Worm (Caenorhabditis elegans) whole organism, L1 larva: ENCODE measurements around the gene bigr-1.

Source experiments
- C04F5.9 ChIP-seq: sonication (generic microtip); optimal IDR thresholded peaks from 2 replicates; lab custom pipeline; 2016; ENCODE audit warnings: missing genetic modification characterization, missing compliant biosample characterization
- C16A3.4 ChIP-seq: fragments of 150-350 bp; optimal IDR thresholded peaks from 2 replicates; lab custom pipeline; 2014; ENCODE audit warnings: missing biosample characterization, missing genetic modification characterization
- F16B12.6 ChIP-seq: fragments of 150-350 bp; optimal IDR thresholded peaks from 2 replicates; lab custom pipeline; 2014; ENCODE audit warnings: missing biosample characterization, missing genetic modification characterization
- Y116A8C.19 ChIP-seq: sonication (generic microtip); optimal IDR thresholded peaks from 2 replicates; lab custom pipeline; 2016; ENCODE audit warnings: missing compliant biosample characterization, missing genetic modification characterization, borderline replicate concordance
- ama-1 ChIP-seq: fragments of 150-350 bp; optimal IDR thresholded peaks from 2 replicates; lab custom pipeline; 2014
- blmp-1 ChIP-seq: fragments of 150-350 bp; optimal IDR thresholded peaks from 2 replicates; lab custom pipeline; 2014; ENCODE audit warnings: missing biosample characterization, missing genetic modification characterization
- ceh-82 ChIP-seq, 3 experiments: fragments of 150-350 bp in 1 of 3; sonication (generic microtip) in 2 of 3; optimal IDR thresholded peaks; 2 replicates each; lab custom pipeline; 2014 to 2017; ENCODE audit warnings: missing biosample characterization in 3 of 3, missing genetic modification characterization in 3 of 3
- ces-1 ChIP-seq: fragments of 150-350 bp; optimal IDR thresholded peaks from 2 replicates; lab custom pipeline; 2014; ENCODE audit warnings: missing biosample characterization, missing genetic modification reagents, missing genetic modification characterization
- dpl-1 ChIP-seq, 3 experiments: fragments of 150-350 bp in 2 of 3; sonication (generic microtip) in 1 of 3; optimal IDR thresholded peaks; 2 replicates each; lab custom pipeline; 2014 to 2017; ENCODE audit warnings: missing biosample characterization in 3 of 3, missing genetic modification characterization in 3 of 3, missing genetic modification reagents in 3 of 3
- dsc-1 ChIP-seq: sonication (generic microtip); optimal IDR thresholded peaks from 2 replicates; lab custom pipeline; 2016; ENCODE audit warnings: mild to moderate bottlenecking, missing genetic modification characterization, missing compliant biosample characterization
- efl-1 ChIP-seq, 4 experiments: fragments of 150-350 bp; optimal IDR thresholded peaks in 3 of 4; peaks in 1 of 4; 1 replicate in 1 of 4; 2 replicates in 3 of 4; lab custom pipeline; 2014; ENCODE audit warnings: missing biosample characterization in 2 of 4, missing genetic modification characterization in 2 of 4, missing genetic modification reagents in 2 of 4
- efl-3 ChIP-seq: fragments of 200-800 bp; sonication (Bioruptor generic); optimal IDR thresholded peaks from 2 replicates; lab custom pipeline; 2018; ENCODE audit warnings: mild to moderate bottlenecking, missing genetic modification characterization, missing compliant biosample characterization
- elt-2 ChIP-seq: sonication (generic microtip); optimal IDR thresholded peaks from 2 replicates; lab custom pipeline; 2016; ENCODE audit warnings: missing genetic modification characterization, mild to moderate bottlenecking, inconsistent platforms, missing compliant biosample characterization, missing genetic modification reagents
- elt-3 ChIP-seq, 6 experiments: fragments of 150-350 bp in 1 of 6; sonication (generic microtip); optimal IDR thresholded peaks; 2 replicates each; lab custom pipeline; 2017 to 2018; ENCODE audit warnings: missing biosample characterization in 6 of 6, missing genetic modification characterization in 6 of 6, inconsistent platforms in 1 of 6
- ets-5 ChIP-seq: fragments of 200-800 bp; sonication (Bioruptor generic); IDR thresholded peaks from 2 replicates; pipeline ENCODE4 v1.3.6; 2022; ENCODE audit warnings: missing genetic modification characterization, missing compliant biosample characterization
- fkh-4 ChIP-seq: sonication (generic microtip); optimal IDR thresholded peaks from 2 replicates; lab custom pipeline; 2016; ENCODE audit warnings: missing compliant biosample characterization, missing genetic modification characterization, borderline replicate concordance
- fkh-8 ChIP-seq: sonication (generic microtip); optimal IDR thresholded peaks from 2 replicates; lab custom pipeline; 2016; ENCODE audit warnings: mild to moderate bottlenecking, missing genetic modification characterization, missing compliant biosample characterization
- grh-1 ChIP-seq: fragments of 200-800 bp; sonication (Bioruptor generic); IDR thresholded peaks from 2 replicates; pipeline ENCODE4 v1.3.6; 2022; ENCODE audit warnings: missing genetic modification reagents, missing genetic modification characterization, missing compliant biosample characterization
- irx-1 ChIP-seq: sonication (generic microtip); optimal IDR thresholded peaks from 2 replicates; lab custom pipeline; 2016; ENCODE audit warnings: missing genetic modification characterization, missing compliant biosample characterization
- isw-1 ChIP-seq: fragments of 200-800 bp; sonication (Bioruptor generic); IDR thresholded peaks from 2 replicates; pipeline ENCODE4 v1.3.6; 2022; ENCODE audit warnings: missing genetic modification characterization, missing compliant biosample characterization
- jun-1 ChIP-seq: fragments of 150-350 bp; optimal IDR thresholded peaks from 2 replicates; lab custom pipeline; 2014; ENCODE audit warnings: missing biosample characterization, missing genetic modification reagents, missing genetic modification characterization
- lin-14 ChIP-seq: fragments of 200-800 bp; sonication (Bioruptor generic); optimal IDR thresholded peaks from 2 replicates; lab custom pipeline; 2018; ENCODE audit warnings: mild to moderate bottlenecking, missing genetic modification characterization, moderate library complexity, missing compliant biosample characterization
- lin-35 ChIP-seq, 2 experiments: fragments of 150-350 bp; optimal IDR thresholded peaks; 2 replicates each; lab custom pipeline; 2014; ENCODE audit warnings: missing biosample characterization in 2 of 2, missing genetic modification characterization in 2 of 2, missing genetic modification reagents in 2 of 2
- lin-39 ChIP-seq: fragments of 150-350 bp; optimal IDR thresholded peaks from 2 replicates; lab custom pipeline; 2014; ENCODE audit warnings: missing biosample characterization, missing genetic modification reagents, missing genetic modification characterization
- lir-3 ChIP-seq: sonication (generic microtip); optimal IDR thresholded peaks from 2 replicates; lab custom pipeline; 2016; ENCODE audit warnings: mild to moderate bottlenecking, missing genetic modification characterization, moderate library complexity, missing compliant biosample characterization; ENCODE audit not compliant: poor library complexity
- lsy-2 ChIP-seq, 2 experiments: fragments of 150-350 bp; optimal IDR thresholded peaks; 2 replicates each; lab custom pipeline; 2014; ENCODE audit warnings: missing biosample characterization in 2 of 2, missing genetic modification characterization in 2 of 2
- mab-9 ChIP-seq: fragments of 200-800 bp; sonication (Bioruptor generic); IDR thresholded peaks from 2 replicates; pipeline ENCODE4 v1.3.6; 2022; ENCODE audit warnings: missing genetic modification reagents, missing genetic modification characterization, missing compliant biosample characterization
- mdl-1 ChIP-seq, 2 experiments: fragments of 150-350 bp; optimal IDR thresholded peaks; 2 replicates each; lab custom pipeline; 2014 to 2017; ENCODE audit warnings: missing biosample characterization in 2 of 2, missing genetic modification characterization in 2 of 2, inconsistent platforms in 1 of 2
- mep-1 ChIP-seq: fragments of 150-350 bp; optimal IDR thresholded peaks from 2 replicates; lab custom pipeline; 2014; ENCODE audit warnings: missing biosample characterization, missing genetic modification characterization
- nhr-11 ChIP-seq: fragments of 150-350 bp; optimal IDR thresholded peaks from 2 replicates; lab custom pipeline; 2014; ENCODE audit warnings: missing biosample characterization, missing genetic modification characterization
- nhr-19 ChIP-seq: fragments of 200-800 bp; sonication (Bioruptor generic); conservative IDR thresholded peaks from 2 replicates; pipeline ENCODE4 v1.3.6; 2022; ENCODE audit warnings: missing genetic modification characterization, missing compliant biosample characterization
- nhr-20 ChIP-seq: sonication (generic microtip); optimal IDR thresholded peaks from 2 replicates; lab custom pipeline; 2016; ENCODE audit warnings: mild to moderate bottlenecking, missing genetic modification characterization, missing compliant biosample characterization
- nhr-28 ChIP-seq: fragments of 150-350 bp; optimal IDR thresholded peaks from 2 replicates; lab custom pipeline; 2014; ENCODE audit warnings: missing biosample characterization, missing genetic modification characterization
- nhr-47 ChIP-seq: sonication (generic microtip); optimal IDR thresholded peaks from 2 replicates; lab custom pipeline; 2016; ENCODE audit warnings: mild to moderate bottlenecking, missing genetic modification characterization, moderate library complexity, missing compliant biosample characterization
- nhr-71 ChIP-seq: sonication (generic microtip); optimal IDR thresholded peaks from 2 replicates; lab custom pipeline; 2016; ENCODE audit warnings: mild to moderate bottlenecking, missing genetic modification characterization, moderate library complexity, missing compliant biosample characterization
- nhr-85 ChIP-seq: sonication (generic microtip); peaks from one replicate; lab custom pipeline; 2016; ENCODE audit warnings: missing genetic modification characterization, inconsistent platforms, missing compliant biosample characterization
- pag-3 ChIP-seq: sonication (generic microtip); optimal IDR thresholded peaks from 2 replicates; lab custom pipeline; 2017; ENCODE audit warnings: missing genetic modification characterization, mild to moderate bottlenecking, missing compliant biosample characterization, antibody characterized with exemption, borderline replicate concordance; ENCODE audit not compliant: insufficient read depth
- rnt-1 ChIP-seq: sonication (generic microtip); optimal IDR thresholded peaks from 2 replicates; lab custom pipeline; 2016; ENCODE audit warnings: mild to moderate bottlenecking, missing genetic modification characterization, moderate library complexity, missing compliant biosample characterization
- skn-1 ChIP-seq: fragments of 150-350 bp; optimal IDR thresholded peaks from 2 replicates; lab custom pipeline; 2014; ENCODE audit warnings: missing biosample characterization, missing genetic modification characterization
- snu-23 ChIP-seq: sonication (generic microtip); optimal IDR thresholded peaks from 2 replicates; lab custom pipeline; 2016; ENCODE audit warnings: missing genetic modification characterization, missing compliant biosample characterization
- sptf-1 ChIP-seq: fragments of 150-350 bp; optimal IDR thresholded peaks from 2 replicates; lab custom pipeline; 2014; ENCODE audit warnings: missing biosample characterization, missing genetic modification characterization
- sup-37 ChIP-seq: fragments of 200-800 bp; sonication (Bioruptor generic); optimal IDR thresholded peaks from 2 replicates; lab custom pipeline; 2018; ENCODE audit warnings: mild to moderate bottlenecking, missing genetic modification characterization, missing compliant biosample characterization
- swsn-7 ChIP-seq: sonication (generic microtip); optimal IDR thresholded peaks from 2 replicates; lab custom pipeline; 2016; ENCODE audit warnings: missing genetic modification characterization, missing compliant biosample characterization
- tbx-2 ChIP-seq: sonication (generic microtip); optimal IDR thresholded peaks from 2 replicates; lab custom pipeline; 2016; ENCODE audit warnings: missing genetic modification characterization, missing compliant biosample characterization
- unc-86 ChIP-seq: sonication (generic microtip); optimal IDR thresholded peaks from 2 replicates; lab custom pipeline; 2016; ENCODE audit warnings: missing genetic modification characterization, missing compliant biosample characterization
- vab-15 ChIP-seq: sonication (generic microtip); optimal IDR thresholded peaks from 2 replicates; lab custom pipeline; 2017; ENCODE audit warnings: missing genotype, mild to moderate bottlenecking, missing genetic modification characterization, missing compliant biosample characterization
- xbp-1 ChIP-seq: sonication (generic microtip); optimal IDR thresholded peaks from 2 replicates; lab custom pipeline; 2016; ENCODE audit warnings: missing genetic modification characterization, missing compliant biosample characterization
- ztf-4 ChIP-seq: fragments of 150-350 bp; optimal IDR thresholded peaks from 2 replicates; lab custom pipeline; 2014; ENCODE audit warnings: missing biosample characterization, missing genetic modification characterization

bigr-1 gene

ce11 chrII:11181250-11181704, at the start of gene bigr-1:
bigr-1 (plus strand) TSS chrII:11181654.
- TF ChIP-seq mdl-1 (tag; optimal IDR thresholded peaks at IDR 0.05; lab: Kevin White, UChicago) (no peak), fkh-8 (peak; percentile 44), nhr-20 (tag; lab: Kevin White, UChicago) (peak; percentile 51), mab-9 (GFP tag; lab: Robert Waterston, UW) (no peak), pag-3 (no peak), Y116A8C.19 (tag; lab: Kevin White, UChicago) (no peak), C04F5.9 (tag; lab: Kevin White, UChicago) (no peak), ceh-82 (tag; optimal IDR thresholded peaks at IDR 0.05; lab: Kevin White, UChicago) (peak in 1 of 3 experiments; percentile 3), nhr-28 (no peak), nhr-19 (GFP tag; lab: Robert Waterston, UW) (0 out of 2 replicates have a peak, but pooled peaks have one; percentile 4), efl-3 (GFP tag; lab: Kevin White, UChicago) (no peak), nhr-71 (tag; lab: Kevin White, UChicago) (peak; percentile 37), elt-2 (tag; lab: Kevin White, UChicago) (peak; percentile 9), fkh-4 (tag; lab: Kevin White, UChicago) (no peak), lin-35 (GFP tag; optimal IDR thresholded peaks at IDR 0.05; lab: Kevin White, UChicago) (peak in 1 of 2 experiments; percentile 27), nhr-85 (tag; lab: Kevin White, UChicago) (peak; percentile 63), lin-14 (GFP tag; lab: Kevin White, UChicago) (peak; percentile 45), snu-23 (GFP tag; lab: Kevin White, UChicago) (peak; percentile 25), jun-1 (tag; lab: Kevin White, UChicago) (no peak), tbx-2 (tag; lab: Kevin White, UChicago) (peak; percentile 2)

- TF ChIP-seq ama-1 (lab: Kevin White, UChicago) (no peak), unc-86 (tag; lab: Kevin White, UChicago) (peak; percentile 3), ets-5 (GFP tag; lab: Robert Waterston, UW) (no peak), lin-35 (GFP tag; optimal IDR thresholded peaks at IDR 0.05; lab: Kevin White, UChicago) (peak; percentile 89 to 95), dpl-1 (GFP tag; optimal IDR thresholded peaks at IDR 0.05; lab: Kevin White, UChicago) (peak; percentile 80 to 91 (median 88)), skn-1 (tag; lab: Kevin White, UChicago) (peak; percentile 57), swsn-7 (peak; percentile 20), ztf-4 (tag; lab: Kevin White, UChicago) (no peak), lsy-2 (tag; optimal IDR thresholded peaks at IDR 0.05; lab: Kevin White, UChicago) (peak; percentile 66 to 78), mep-1 (tag; lab: Kevin White, UChicago) (peak; percentile 56), F16B12.6 (tag; lab: Kevin White, UChicago) (no peak), lin-39 (tag; lab: Kevin White, UChicago) (peak; percentile 8), ces-1 (GFP tag; lab: Kevin White, UChicago) (no peak), grh-1 (GFP tag; lab: Robert Waterston, UW) (no peak), elt-3 (tag; optimal IDR thresholded peaks at IDR 0.05; lab: Kevin White, UChicago) (no peak), lir-3 (tag; lab: Kevin White, UChicago) (peak; percentile 2), irx-1 (tag; lab: Kevin White, UChicago) (no peak), xbp-1 (tag; lab: Kevin White, UChicago) (peak; percentile 21), snu-23 (GFP tag; lab: Kevin White, UChicago) (peak; percentile 55), elt-2 (tag; lab: Kevin White, UChicago) (peak; percentile 22), ceh-82 (tag; optimal IDR thresholded peaks at IDR 0.05; lab: Kevin White, UChicago) (peak in 1 of 3 experiments; percentile 11), dsc-1 (tag; lab: Kevin White, UChicago) (peak; percentile 30), C16A3.4 (peak; percentile 62), vab-15 (tag; lab: Kevin White, UChicago) (no peak), tbx-2 (tag; lab: Kevin White, UChicago) (peak; percentile 26), nhr-11 (tag; lab: Kevin White, UChicago) (no peak), nhr-20 (tag; lab: Kevin White, UChicago) (peak; percentile 39), sup-37 (no peak), blmp-1 (tag; lab: Kevin White, UChicago) (peak; percentile 35), isw-1 (GFP tag; lab: Robert Waterston, UW) (0 out of 2 replicates have a peak, but pooled peaks have one; percentile 1), rnt-1 (tag; lab: Kevin White, UChicago) (peak; percentile 24), nhr-85 (tag; lab: Kevin White, UChicago) (peak; percentile 76), nhr-47 (peak; percentile 53), nhr-71 (tag; lab: Kevin White, UChicago) (peak; percentile 59), sptf-1 (tag; lab: Kevin White, UChicago) (no peak), efl-1 (optimal IDR thresholded peaks at IDR 0.05; lab: Kevin White, UChicago) (peak; percentile 49 to 88), efl-1 (GFP tag; optimal IDR thresholded peaks at IDR 0.05 in 1 of 2; lab: Kevin White, UChicago) (peak; percentile 90 to 99), lin-14 (GFP tag; lab: Kevin White, UChicago) (peak; percentile 43), nhr-19 (GFP tag; lab: Robert Waterston, UW) (peak; percentile 28; the same call in 1 of the 2 replicates)
Observed at ce11 chrII:11132542-11132941, 48.9 kb upstream of the bigr-1 start, which contains the start of gene F40F8.11. F40F8.11 (minus strand) TSS chrII:11132590.
